Worm (Caenorhabditis elegans) whole organism, young adult: ENCODE data around the gene F12A10.8.

ENCODE experiments used
- B0035.1 ChIP-seq: sonication (generic microtip); optimal IDR thresholded peaks from 2 replicates; lab custom pipeline; 2016; ENCODE audit warnings: missing genetic modification characterization, mild to moderate bottlenecking, missing compliant biosample characterization, missing genotype, missing genetic modification reagents
- attf-6 ChIP-seq: fragments of 200-800 bp; sonication (Bioruptor generic); IDR thresholded peaks from 2 replicates; pipeline ENCODE4 v1.3.6; 2022; ENCODE audit warnings: missing genetic modification reagents, missing genetic modification characterization, missing compliant biosample characterization
- hmg-20 ChIP-seq: fragments of 200-800 bp; sonication (Bioruptor generic); IDR thresholded peaks from 2 replicates; pipeline ENCODE4 v1.3.6; 2022; ENCODE audit warnings: missing genetic modification reagents, missing genetic modification characterization, missing compliant biosample characterization
- let-526 ChIP-seq: fragments of 200-800 bp; sonication (Bioruptor generic); IDR thresholded peaks from 2 replicates; pipeline ENCODE4 v1.3.6; 2022; ENCODE audit warnings: missing genetic modification reagents, missing genetic modification characterization, missing compliant biosample characterization
- nfya-1 ChIP-seq: sonication (generic microtip); optimal IDR thresholded peaks from 2 replicates; lab custom pipeline; 2017; ENCODE audit warnings: antibody characterized with exemption, missing compliant biosample characterization, missing genetic modification characterization, borderline replicate concordance; ENCODE audit not compliant: insufficient read depth

DNA sequence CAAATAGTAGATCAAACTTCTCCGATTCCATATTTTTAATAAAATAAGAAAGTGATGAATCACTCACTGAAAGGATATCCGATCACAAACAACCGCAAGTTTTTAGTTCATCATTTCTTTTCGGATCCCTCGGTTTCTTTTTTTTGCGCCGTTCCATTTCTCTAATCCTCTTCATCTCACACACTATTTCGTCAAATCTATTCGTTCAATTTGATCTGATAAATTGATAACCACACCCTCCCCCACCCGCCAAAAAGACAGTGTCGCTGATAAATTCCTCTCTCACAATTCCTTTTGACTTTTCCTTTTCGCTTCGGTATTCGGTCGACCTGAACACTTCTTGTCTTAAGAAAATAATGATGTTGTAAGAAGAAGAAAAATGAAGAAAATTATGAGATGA, 41.3 kb downstream of the F12A10.8 start:
- TF ChIP-seq let-526 (no peak), attf-6 (GFP tag; lab: Robert Waterston, UW) (no peak), hmg-20 (no peak), B0035.1 (no peak), nfya-1 (tag; lab: Kevin White, UChicago) (no peak)
